Worm (Caenorhabditis elegans): ENCODE measurements around the gene ZK1307.4.

- TF ChIP-seq F49E8.2 (tag; optimal IDR thresholded peaks at IDR 0.05; ENCODE audit: insufficient read depth) (no peak), lsy-27 (tag; optimal IDR thresholded peaks at IDR 0.05; ENCODE audit: borderline replicate concordance, insufficient read depth) (no peak), mxl-1 (tag; optimal IDR thresholded peaks at IDR 0.05) (no peak), C17E4.6 (GFP tag; IDR thresholded peaks at IDR 0.05) (no peak), F10E7.11 (tag; optimal IDR thresholded peaks at IDR 0.05) (no peak), madf-10 (tag; optimal IDR thresholded peaks at IDR 0.05) (no peak), ceh-91 (GFP tag; IDR thresholded peaks at IDR 0.05) (no peak), pha-4 (tag; optimal IDR thresholded peaks at IDR 0.05) (no peak), ama-1 (optimal IDR thresholded peaks at IDR 0.05) (no peak), ama-1 (GFP tag; optimal IDR thresholded peaks at IDR 0.05) (no peak)
These were observed 17.4 kb upstream of the ZK1307.4 start, which contains the start of gene taf-8 for ce11 chrII:9668959-9669358.

Measured in whole organism, young adult.